Fruit fly (Drosophila melanogaster): ENCODE measurements around the gene peg.
A peak's percentile ranks its signal among the peaks of the same experiment; 100 is the strongest.

The peg gene

DNA sequence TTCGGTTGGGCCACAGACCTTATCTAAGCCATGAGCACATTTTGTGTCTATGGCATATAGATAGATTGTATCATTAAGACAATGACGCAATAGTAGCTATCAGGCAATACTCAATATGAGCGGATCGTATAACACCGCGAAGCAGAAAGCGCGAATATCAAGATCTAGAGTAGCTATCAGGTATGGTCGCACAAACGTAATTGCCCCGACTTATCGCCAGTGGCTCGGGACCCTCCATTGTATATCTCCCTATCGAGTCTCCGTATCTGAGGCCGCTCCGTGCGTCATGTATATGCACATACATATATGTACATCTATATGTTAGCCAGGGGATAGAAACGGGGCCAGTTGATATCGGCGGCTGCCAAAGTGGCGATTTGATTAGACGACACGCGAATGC lies 38.4 kb downstream of the peg start:
- no peak for TF ChIP-seq Met (GFP tag; optimal IDR thresholded peaks at IDR 0.05)
- TF ChIP-seq esn (GFP tag; optimal IDR thresholded peaks at IDR 0.05), result no peak
- no peak for TF ChIP-seq Lpt (GFP tag; optimal IDR thresholded peaks at IDR 0.05)
- no peak for TF ChIP-seq CG32006 (GFP tag; optimal IDR thresholded peaks at IDR 0.05)
- no peak for TF ChIP-seq CG6808 (GFP tag; optimal IDR thresholded peaks at IDR 0.05)
- TF ChIP-seq CG6163 (GFP tag; IDR thresholded peaks at IDR 0.05), result no peak
- TF ChIP-seq CG11902 (GFP tag; optimal IDR thresholded peaks at IDR 0.05), result no peak
- no peak for TF ChIP-seq Hr38 (GFP tag; optimal IDR thresholded peaks at IDR 0.05)
- TF ChIP-seq CG11294 (GFP tag; IDR thresholded peaks at IDR 0.05), result no peak
- TF ChIP-seq svp (GFP tag), result peak; percentile 69
- TF ChIP-seq CG8319 (GFP tag; optimal IDR thresholded peaks at IDR 0.05), result no peak
- TF ChIP-seq achi (GFP tag; optimal IDR thresholded peaks at IDR 0.05), result no peak
- no peak for TF ChIP-seq CG7368 (GFP tag; optimal IDR thresholded peaks at IDR 0.05)
- TF ChIP-seq pdm3 (GFP tag; optimal IDR thresholded peaks at IDR 0.05), result no peak
- TF ChIP-seq vri (GFP tag; optimal IDR thresholded peaks at IDR 0.05), result peak; percentile 99

DNA sequence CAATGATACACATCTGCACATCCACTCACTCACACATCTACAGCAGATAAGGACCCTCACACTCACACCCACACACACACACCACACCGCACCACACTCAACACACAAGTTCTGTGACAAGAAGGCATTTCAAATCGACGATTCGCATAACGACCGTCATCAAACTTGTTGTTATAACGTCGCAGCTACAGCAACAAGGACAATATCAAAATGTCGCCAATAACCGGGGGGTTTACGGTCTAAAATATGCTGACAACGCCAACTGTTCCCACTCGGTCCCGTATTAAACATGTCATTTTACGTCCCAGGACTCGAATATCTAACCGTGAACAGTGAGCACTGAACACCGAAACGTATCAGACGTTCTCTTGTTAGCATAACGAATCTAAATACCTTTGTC lies 39.1 kb downstream of the peg start:
- TF ChIP-seq salr (GFP tag; optimal IDR thresholded peaks at IDR 0.05) (no peak), Ets21C (GFP tag; optimal IDR thresholded peaks at IDR 0.05) (no peak), fkh (GFP tag; optimal IDR thresholded peaks at IDR 0.05) (no peak), Sox14 (GFP tag; optimal IDR thresholded peaks at IDR 0.05) (no peak)

DNA sequence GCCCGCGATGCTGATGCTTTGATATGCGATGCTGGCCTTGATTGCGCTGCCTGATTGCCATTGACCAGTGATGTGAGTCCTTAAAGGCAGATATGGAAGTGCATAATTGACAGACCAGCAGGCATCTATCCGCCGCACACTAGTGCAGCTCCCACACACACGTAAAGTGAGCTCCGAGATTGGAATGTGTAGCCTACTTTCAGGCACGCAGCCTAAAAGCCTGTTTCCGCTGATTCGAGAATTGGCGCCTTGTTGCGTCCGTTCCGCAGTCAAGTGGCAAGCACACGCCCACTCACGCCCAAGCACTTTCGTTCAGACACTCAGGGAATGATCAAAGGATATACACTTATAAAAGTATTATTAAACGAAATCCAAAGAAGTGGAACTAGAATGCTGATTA lies 39.9 kb downstream of the peg start:
- TF ChIP-seq net (GFP tag; optimal IDR thresholded peaks at IDR 0.05), result no peak
- TF ChIP-seq CG6854 (GFP tag; optimal IDR thresholded peaks at IDR 0.05), result no peak
- no peak for TF ChIP-seq Ets21C (GFP tag; optimal IDR thresholded peaks at IDR 0.05)
- no peak for TF ChIP-seq CG1621 (tag; optimal IDR thresholded peaks at IDR 0.05)

DNA sequence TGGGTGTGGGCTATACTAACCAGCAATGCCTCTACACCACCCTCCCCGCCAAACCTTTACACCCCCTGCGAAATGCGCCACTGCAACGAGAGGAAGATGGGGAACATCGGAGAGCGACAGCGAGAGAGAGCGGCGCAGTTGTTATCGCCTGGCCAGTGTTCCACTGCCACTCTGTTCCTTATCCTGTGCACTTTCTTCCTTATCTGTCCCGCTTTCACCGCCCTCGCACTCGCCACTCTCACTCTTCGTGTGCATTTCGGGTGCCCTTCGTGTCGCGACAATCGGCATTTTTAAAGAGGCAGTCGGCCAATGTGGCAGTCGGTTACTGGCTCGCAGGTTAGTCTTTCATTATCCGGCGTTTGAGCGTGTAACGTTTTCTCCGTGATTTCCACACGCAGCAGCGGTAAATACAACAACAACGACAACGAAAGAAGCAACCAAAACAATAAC lies 46.1 kb downstream of the peg start, which contains the start of gene Calx:
Gene Calx (plus strand): TSS at position 338 of the 450 bp plus-strand sequence.
- no peak for TF ChIP-seq CG8319 (GFP tag; optimal IDR thresholded peaks at IDR 0.05)
- TF ChIP-seq CG6808 (GFP tag; optimal IDR thresholded peaks at IDR 0.05), result no peak
- peak; percentile 90 for TF ChIP-seq svp (GFP tag)

DNA sequence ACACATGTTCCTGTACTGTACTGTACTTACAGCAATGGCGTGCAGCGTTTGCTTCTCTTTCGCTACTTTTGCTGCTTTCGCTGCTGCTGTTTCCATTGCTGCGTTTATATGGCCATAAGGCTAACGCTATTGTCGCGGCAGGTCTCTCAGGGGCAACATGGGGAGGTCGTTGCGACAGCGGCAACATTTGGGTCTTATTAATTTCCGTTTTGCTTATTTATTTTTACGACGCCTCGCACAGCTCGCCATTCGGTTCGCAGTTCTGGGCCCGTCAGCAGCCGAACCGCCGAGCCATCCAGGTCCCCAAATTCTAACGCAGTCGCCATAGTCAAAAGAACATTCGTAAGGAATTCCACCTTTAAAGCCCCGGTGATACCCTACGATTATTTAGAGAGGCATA lies 47.3 kb downstream of the peg start:
- TF ChIP-seq pdm3 (GFP tag; optimal IDR thresholded peaks at IDR 0.05), result no peak
- TF ChIP-seq esn (GFP tag; optimal IDR thresholded peaks at IDR 0.05), result no peak
- TF ChIP-seq CG11762 (GFP tag; optimal IDR thresholded peaks at IDR 0.05; ENCODE audit: insufficient read depth), result no peak
- TF ChIP-seq CG8319 (GFP tag; optimal IDR thresholded peaks at IDR 0.05), result no peak

Measured in whole organism, prepupa.